Fruit fly (Drosophila melanogaster): ENCODE data around the gene CG43317.

The CG43317 gene

dm6 chr3R:15816276-15816675 lies 17.9 kb downstream of the CG43317 start:
- no peak for TF ChIP-seq CG17801 (GFP tag; optimal IDR thresholded peaks at IDR 0.05; ENCODE audit: partially characterized antibody)

DNA sequence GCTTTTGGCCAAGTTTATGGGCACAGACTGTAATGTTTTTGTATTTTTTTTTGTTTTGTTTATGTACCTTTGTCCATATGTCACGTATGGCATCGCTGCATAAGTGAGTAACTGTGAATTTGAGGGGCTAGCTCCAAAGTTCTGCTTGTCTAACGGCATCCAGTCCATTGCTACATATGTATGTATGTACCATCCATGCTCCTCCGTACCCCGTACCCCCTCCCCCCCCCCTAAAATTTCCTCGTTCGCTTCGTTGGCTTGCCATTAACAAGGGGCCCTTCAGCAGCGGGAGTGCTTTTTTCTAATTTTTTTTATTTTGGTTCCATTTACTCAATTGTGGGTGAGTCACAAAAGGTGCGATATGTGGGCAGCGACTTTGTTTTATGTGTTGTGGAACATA lies 20.1 kb downstream of the CG43317 start:
- TF ChIP-seq CG17801 (GFP tag; optimal IDR thresholded peaks at IDR 0.05; ENCODE audit: partially characterized antibody) = no peak

DNA sequence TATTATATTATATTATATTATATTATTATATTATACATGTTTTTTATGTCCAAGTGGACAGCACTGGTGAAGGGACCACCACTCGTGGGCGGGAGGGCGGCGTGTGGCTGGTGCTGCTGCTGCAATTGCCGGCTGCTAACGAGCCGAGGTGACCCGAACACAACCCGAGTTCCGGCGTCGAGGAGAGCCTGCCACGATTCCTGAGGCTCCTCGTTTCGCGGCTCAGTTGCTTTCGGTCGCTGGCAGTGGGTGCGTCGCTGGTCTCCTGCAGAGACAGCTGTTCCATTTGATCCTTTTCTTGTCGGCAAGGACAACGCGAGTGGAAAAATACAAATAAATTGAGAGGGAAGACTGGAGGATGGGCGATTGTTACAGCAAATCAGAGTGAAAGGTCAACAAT lies 23.9 kb downstream of the CG43317 start:
- no peak for TF ChIP-seq CG17801 (GFP tag; optimal IDR thresholded peaks at IDR 0.05; ENCODE audit: partially characterized antibody)

DNA sequence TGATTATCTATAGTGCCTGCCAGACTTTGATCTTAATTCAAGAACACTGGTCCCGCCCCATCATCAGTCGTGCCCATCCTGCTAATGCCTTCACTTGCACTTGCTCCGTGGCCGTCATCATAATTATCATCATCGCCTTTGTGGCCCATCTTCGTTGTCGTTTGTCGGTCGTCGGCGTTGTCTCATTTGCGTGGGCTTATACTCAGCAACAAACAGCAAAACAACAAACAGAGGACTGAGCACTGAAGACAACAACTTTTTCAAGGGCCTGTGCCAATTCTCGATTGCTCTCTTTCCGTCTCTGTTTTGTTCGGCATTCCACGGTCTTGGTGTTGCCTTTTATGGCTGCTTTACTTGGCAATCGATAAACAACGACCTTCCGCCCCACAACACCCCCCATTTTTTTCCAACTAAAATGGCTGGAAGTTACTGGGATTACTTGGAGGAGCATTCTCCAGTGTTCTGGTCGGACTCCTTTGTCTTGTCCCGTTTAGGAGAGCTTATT lies 26.3 kb downstream of the CG43317 start:
- TF ChIP-seq CG17801 (GFP tag; optimal IDR thresholded peaks at IDR 0.05; ENCODE audit: partially characterized antibody) = no peak

dm6 chr3R:15807306-15807705 lies 26.9 kb downstream of the CG43317 start:
- no peak for TF ChIP-seq CG17801 (GFP tag; optimal IDR thresholded peaks at IDR 0.05; ENCODE audit: partially characterized antibody)

dm6 chr3R:15806341-15806740 lies 27.9 kb downstream of the CG43317 start:
- no peak for TF ChIP-seq CG17801 (GFP tag; optimal IDR thresholded peaks at IDR 0.05; ENCODE audit: partially characterized antibody)

dm6 chr3R:15804678-15805077 lies 29.5 kb downstream of the CG43317 start:
- no peak for TF ChIP-seq CG17801 (GFP tag; optimal IDR thresholded peaks at IDR 0.05; ENCODE audit: partially characterized antibody)

DNA sequence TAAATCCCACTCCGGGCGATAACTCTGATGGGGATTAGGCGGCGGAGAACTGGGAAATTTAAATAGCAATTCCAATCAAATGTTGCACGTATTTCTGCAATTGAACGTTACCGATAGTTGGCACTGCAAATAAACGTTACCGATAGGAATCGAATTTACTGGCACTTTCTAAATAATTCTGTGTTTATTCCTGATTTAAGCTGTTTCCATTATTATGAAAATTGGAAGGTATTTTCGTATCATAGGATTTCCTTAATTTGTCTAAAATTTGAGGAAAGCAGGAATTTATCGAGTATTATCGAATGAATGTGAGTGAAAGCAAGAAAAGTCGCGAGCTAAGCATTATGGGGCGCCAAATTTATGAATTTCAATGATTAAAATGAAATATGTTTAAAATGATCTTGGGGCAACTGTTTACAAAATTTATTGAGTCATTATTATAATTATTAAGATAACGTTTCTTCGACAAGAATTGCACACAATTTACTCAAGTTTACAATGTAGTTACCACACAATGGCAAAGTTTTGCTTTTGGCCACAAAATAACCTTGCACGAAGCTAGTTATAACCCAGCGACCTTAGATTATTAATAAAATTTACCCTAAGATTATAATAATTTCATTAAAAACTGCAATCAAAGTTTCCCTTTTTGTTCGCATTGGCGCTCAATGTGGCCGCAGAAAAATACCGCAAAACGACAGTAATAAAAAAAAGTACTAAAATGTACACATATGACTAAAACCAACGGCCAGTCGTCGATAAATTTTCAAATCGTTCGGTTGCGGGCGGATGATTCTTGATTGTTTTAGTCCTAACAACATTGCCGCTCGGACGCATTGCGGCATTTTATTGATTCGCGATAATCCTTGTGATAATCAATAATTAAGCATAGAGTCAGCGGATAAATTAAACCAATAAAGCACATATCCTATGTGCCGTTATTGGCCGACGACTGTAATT lies 30.4 kb downstream of the CG43317 start, which contains the start of gene alpha-Man-IIb:
TSS of gene alpha-Man-IIb (plus strand) at position 747 of the 960 bp plus-strand sequence.
- peak; percentile 49 for TF ChIP-seq CG17801 (GFP tag; optimal IDR thresholded peaks at IDR 0.05; ENCODE audit: partially characterized antibody)

DNA sequence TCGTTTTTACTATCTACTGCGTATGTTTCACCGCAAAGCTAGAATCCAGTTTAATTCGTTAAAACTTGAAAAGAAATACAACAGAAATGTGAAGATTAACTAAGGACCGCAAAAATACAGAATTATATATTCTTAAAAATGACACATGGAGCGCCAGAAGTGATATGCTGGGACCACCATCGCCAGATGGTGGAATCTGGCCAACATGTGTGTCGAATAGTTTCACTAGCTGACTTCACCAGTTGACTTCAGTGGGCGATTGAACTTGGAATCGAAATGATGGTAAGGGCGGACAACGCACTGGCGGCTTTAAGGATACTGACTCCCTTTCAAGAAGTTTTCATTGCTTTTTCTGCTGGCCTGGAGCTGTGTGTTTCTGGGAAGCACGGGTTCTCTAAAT lies 32.2 kb downstream of the CG43317 start, which contains the start of gene CG9593:
TSS of gene CG9593 (plus strand) at position 270 of the 400 bp plus-strand sequence.
- TF ChIP-seq CG17801 (GFP tag; optimal IDR thresholded peaks at IDR 0.05; ENCODE audit: partially characterized antibody) = no peak

- no peak for TF ChIP-seq CG17801 (GFP tag; optimal IDR thresholded peaks at IDR 0.05; ENCODE audit: partially characterized antibody)
Measured at dm6 chr3R:15794258-15794727, 39.9 kb downstream of the CG43317 start.

DNA sequence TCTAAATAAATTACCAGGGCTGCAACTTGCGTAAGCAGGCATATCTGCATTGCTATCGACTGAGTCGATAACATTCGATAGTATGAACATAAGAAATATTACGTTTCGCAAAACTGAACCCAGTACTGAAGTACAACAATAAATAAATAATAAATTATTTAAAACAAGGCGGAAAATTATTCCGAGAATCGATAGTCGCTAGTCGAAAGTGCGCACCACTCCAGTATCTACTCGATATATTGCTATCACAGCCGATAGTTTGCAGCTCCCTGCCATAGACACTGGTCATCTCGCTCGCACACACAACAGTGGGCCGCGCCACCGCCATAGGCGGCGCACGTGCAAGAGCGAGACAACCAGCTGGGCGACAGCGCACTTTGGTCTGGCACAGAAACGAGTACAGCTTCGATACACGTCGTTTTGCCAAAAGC lies 40.8 kb downstream of the CG43317 start, which contains the start of gene nsl1:
TSS of gene nsl1 (plus strand) at position 411 of the 431 bp plus-strand sequence.
- TF ChIP-seq CG17801 (GFP tag; optimal IDR thresholded peaks at IDR 0.05; ENCODE audit: partially characterized antibody) = peak; percentile 55

dm6 chr3R:15792427-15792826 lies 41.8 kb downstream of the CG43317 start, which contains the start of gene Acyp2:
Gene Acyp2, plus strand, starts transcription at chr3R:15792688.
- TF ChIP-seq CG17801 (GFP tag; optimal IDR thresholded peaks at IDR 0.05; ENCODE audit: partially characterized antibody) = peak; percentile 5

DNA sequence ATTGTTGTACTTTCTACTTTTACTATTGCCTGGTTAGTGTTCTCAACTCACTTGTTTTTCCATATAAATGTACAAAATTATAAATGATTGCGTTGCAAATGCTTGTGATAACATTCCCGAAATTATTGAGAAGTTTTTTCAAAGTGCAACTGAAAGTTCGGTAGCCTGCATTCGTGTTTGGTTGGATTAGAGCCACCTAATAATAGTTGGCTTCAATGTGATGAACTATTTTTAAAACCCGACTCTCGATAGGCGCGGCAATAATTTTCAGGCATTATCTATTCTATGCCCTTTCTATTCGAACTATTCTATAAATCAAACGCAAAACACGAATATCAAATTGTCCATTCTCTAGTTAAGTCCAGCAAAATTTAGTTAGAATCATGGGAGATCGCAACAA lies 46.0 kb downstream of the CG43317 start, which contains the start of gene Uros2:
TSS of gene Uros2 (plus strand) at position 301 of the 400 bp plus-strand sequence.
- TF ChIP-seq CG17801 (GFP tag; optimal IDR thresholded peaks at IDR 0.05; ENCODE audit: partially characterized antibody) = no peak

dm6 chr3R:15786538-15786937 lies 47.7 kb downstream of the CG43317 start, which contains the start of gene CG9590:
Gene CG9590, plus strand, starts transcription at chr3R:15786703.
- no peak for TF ChIP-seq CG17801 (GFP tag; optimal IDR thresholded peaks at IDR 0.05; ENCODE audit: partially characterized antibody)

DNA sequence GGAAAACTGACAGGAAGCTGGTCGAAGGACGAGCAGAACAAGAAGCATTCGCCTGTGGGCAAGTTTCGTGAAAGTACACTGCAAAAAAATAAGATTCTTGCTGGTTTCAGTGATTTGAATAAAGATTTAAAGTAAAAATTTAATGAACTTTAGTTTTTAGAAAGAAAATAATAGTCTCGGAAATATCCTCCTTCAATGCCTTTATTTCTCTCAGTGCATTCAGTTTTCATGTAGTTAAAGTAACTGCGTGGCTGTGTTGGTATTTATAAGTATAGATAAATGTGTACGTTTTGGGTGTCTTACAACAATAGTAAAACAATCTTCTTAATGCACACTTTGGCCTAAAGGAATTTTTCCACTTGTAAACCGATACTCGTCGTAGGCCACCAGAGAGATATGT lies 49.9 kb downstream of the CG43317 start:
- TF ChIP-seq CG17801 (GFP tag; optimal IDR thresholded peaks at IDR 0.05; ENCODE audit: partially characterized antibody) = no peak
